Worm (Caenorhabditis elegans) whole organism, L1 larva: ENCODE results near the gene F07E5.12.

Source experiments
- aly-2 ChIP-seq: fragments of 150-350 bp; optimal IDR thresholded peaks from 2 replicates; lab custom pipeline; 2014; ENCODE audit warnings: missing biosample characterization, missing genetic modification characterization
- ets-5 ChIP-seq: fragments of 200-800 bp; sonication (Bioruptor generic); IDR thresholded peaks from 2 replicates; pipeline ENCODE4 v1.3.6; 2022; ENCODE audit warnings: missing genetic modification characterization, missing compliant biosample characterization
- hlh-17 ChIP-seq: fragments of 200-800 bp; sonication (Bioruptor generic); optimal IDR thresholded peaks from 2 replicates; lab custom pipeline; 2018; ENCODE audit warnings: missing genetic modification characterization, mild to moderate bottlenecking, missing compliant biosample characterization, moderate library complexity, borderline replicate concordance
- mdl-1 ChIP-seq, 2 experiments: fragments of 150-350 bp; optimal IDR thresholded peaks; 2 replicates each; lab custom pipeline; 2014 to 2017; ENCODE audit warnings: missing biosample characterization in 2 of 2, missing genetic modification characterization in 2 of 2, inconsistent platforms in 1 of 2
- nhr-77 ChIP-seq: fragments of 150-350 bp; optimal IDR thresholded peaks from 2 replicates; lab custom pipeline; 2014; ENCODE audit warnings: missing biosample characterization, missing genetic modification characterization
- pqm-1 ChIP-seq: sonication (generic microtip); optimal IDR thresholded peaks from 3 replicates; lab custom pipeline; 2017; ENCODE audit warnings: missing biosample characterization, missing genetic modification characterization
- unc-62 ChIP-seq: fragments of 150-350 bp; optimal IDR thresholded peaks from 2 replicates; lab custom pipeline; 2014; ENCODE audit warnings: missing biosample characterization, missing genetic modification reagents, missing genetic modification characterization
- xbp-1 ChIP-seq: sonication (generic microtip); optimal IDR thresholded peaks from 2 replicates; lab custom pipeline; 2016; ENCODE audit warnings: missing genetic modification characterization, missing compliant biosample characterization
- zag-1 ChIP-seq: fragments of 150-350 bp; optimal IDR thresholded peaks from 2 replicates; lab custom pipeline; 2014; ENCODE audit warnings: missing biosample characterization, missing genetic modification characterization

DNA sequence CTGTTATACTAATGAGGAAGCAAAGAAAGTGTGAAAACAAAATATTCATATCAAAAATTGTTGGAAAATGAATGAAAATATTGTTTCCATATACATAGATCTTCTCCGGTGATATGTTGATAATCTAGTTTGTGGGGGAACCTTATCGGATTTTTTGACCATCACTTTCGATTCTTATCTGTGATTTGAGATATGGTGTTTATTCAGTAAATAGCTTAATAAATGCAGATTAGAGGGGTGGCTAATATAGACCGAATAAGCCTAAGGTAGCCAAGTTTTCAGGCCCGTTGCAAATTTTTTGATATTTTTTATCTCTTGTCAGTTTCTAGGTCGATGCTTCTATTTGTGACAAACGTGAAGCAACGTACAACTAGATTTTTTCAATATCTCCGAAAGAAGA, 3.7 kb downstream of the F07E5.12 start, which contains the start of gene F07E5.7:
- TF ChIP-seq unc-62 (GFP tag; lab: Kevin White, UChicago) (no peak), pqm-1 (no peak), hlh-17 (no peak), mdl-1 (tag; optimal IDR thresholded peaks at IDR 0.05; lab: Kevin White, UChicago) (no peak), ets-5 (GFP tag; lab: Robert Waterston, UW) (no peak), nhr-77 (no peak), zag-1 (no peak), xbp-1 (tag; lab: Kevin White, UChicago) (no peak), aly-2 (tag; lab: Kevin White, UChicago) (no peak)
